Fruit fly (Drosophila melanogaster) whole organism, embryonic: ENCODE measurements around the gene TwdlQ.
A peak's percentile ranks its signal among the peaks of the same experiment; 100 is the strongest.

Experiments used
- Atf-2 ChIP-seq: fragments of 200-800 bp; sonication (Bioruptor generic); optimal IDR thresholded peaks from 2 replicates; lab custom pipeline; 2016; ENCODE audit warnings: missing biosample characterization, missing genetic modification characterization
- Atf6 ChIP-seq: fragments of 200-800 bp; sonication (Bioruptor generic); IDR thresholded peaks from 2 replicates; pipeline ENCODE4 v1.3.6; 2022; ENCODE audit warnings: missing biosample characterization, missing genetic modification characterization
- CG10366 ChIP-seq: fragments of 200-800 bp; sonication (Bioruptor generic); IDR thresholded peaks from 2 replicates; pipeline ENCODE4 v1.3.6; 2022; ENCODE audit warnings: missing biosample characterization, missing genetic modification characterization
- CG10543 ChIP-seq: fragments of 200-800 bp; sonication (Bioruptor generic); optimal IDR thresholded peaks from 3 replicates; lab custom pipeline; 2017; ENCODE audit warnings: missing biosample characterization, mild to moderate bottlenecking, missing genetic modification characterization, moderate library complexity
- CG10654 ChIP-seq: fragments of 200-800 bp; sonication (Bioruptor generic); optimal IDR thresholded peaks from 2 replicates; lab custom pipeline; 2016; ENCODE audit warnings: missing biosample characterization, missing genetic modification characterization
- CG11695 ChIP-seq: fragments of 200-800 bp; sonication (Bioruptor generic); IDR thresholded peaks from 3 replicates; pipeline ENCODE4 v1.3.6; 2022; ENCODE audit warnings: missing biosample characterization, missing genetic modification characterization
- CG12236 ChIP-seq: fragments of 200-800 bp; sonication (Bioruptor generic); optimal IDR thresholded peaks from 2 replicates; lab custom pipeline; 2016; ENCODE audit warnings: missing biosample characterization, missing genetic modification characterization
- CG15011 ChIP-seq: fragments of 200-800 bp; sonication (Bioruptor generic); optimal IDR thresholded peaks from 3 replicates; lab custom pipeline; 2018; ENCODE audit warnings: missing biosample characterization, mild to moderate bottlenecking, missing genetic modification characterization
- CG15696 ChIP-seq: fragments of 200-800 bp; sonication (Bioruptor generic); optimal IDR thresholded peaks from 2 replicates; lab custom pipeline; 2019; ENCODE audit warnings: missing biosample characterization, mild to moderate bottlenecking, missing genetic modification characterization, moderate library complexity
- CG16863 ChIP-seq: fragments of 200-800 bp; sonication (Bioruptor generic); optimal IDR thresholded peaks from 3 replicates; lab custom pipeline; 2016; ENCODE audit warnings: missing biosample characterization, missing genetic modification characterization
- CG18011 ChIP-seq: fragments of 200-800 bp; sonication (Bioruptor generic); optimal IDR thresholded peaks from 2 replicates; lab custom pipeline; 2017; ENCODE audit warnings: missing biosample characterization, missing genetic modification characterization, mild to moderate bottlenecking, moderate library complexity, missing genotype
- CG18619 ChIP-seq: fragments of 200-800 bp; sonication (Bioruptor generic); optimal IDR thresholded peaks from 3 replicates; lab custom pipeline; 2017; ENCODE audit warnings: missing biosample characterization, mild to moderate bottlenecking, missing genetic modification characterization
- CG2202 ChIP-seq: fragments of 200-800 bp; sonication (Bioruptor generic); optimal IDR thresholded peaks from 2 replicates; lab custom pipeline; 2018; ENCODE audit warnings: missing biosample characterization, mild to moderate bottlenecking, missing genetic modification characterization
- CG3995 ChIP-seq: fragments of 200-800 bp; sonication (Bioruptor generic); optimal IDR thresholded peaks from 3 replicates; lab custom pipeline; 2016; ENCODE audit warnings: missing biosample characterization, missing genetic modification characterization
- CG4328 ChIP-seq: fragments of 200-800 bp; sonication (Bioruptor generic); optimal IDR thresholded peaks from 3 replicates; lab custom pipeline; 2017; ENCODE audit warnings: missing biosample characterization, missing genetic modification reagents, missing genetic modification characterization
- CG4854 ChIP-seq: fragments of 200-800 bp; sonication (Bioruptor generic); optimal IDR thresholded peaks from 2 replicates; lab custom pipeline; 2016; ENCODE audit warnings: missing biosample characterization, missing genetic modification characterization, inconsistent platforms
- CG5180 ChIP-seq: fragments of 200-800 bp; sonication (Bioruptor generic); optimal IDR thresholded peaks from 3 replicates; lab custom pipeline; 2017; ENCODE audit warnings: missing biosample characterization, missing genetic modification characterization, mild to moderate bottlenecking, moderate library complexity, missing genetic modification reagents
- CG6254 ChIP-seq: fragments of 200-800 bp; sonication (Bioruptor generic); optimal IDR thresholded peaks from 3 replicates; lab custom pipeline; 2017; ENCODE audit warnings: mild to moderate bottlenecking, missing biosample characterization, missing genetic modification reagents, missing genetic modification characterization
- CG6683 ChIP-seq: fragments of 200-800 bp; sonication (Bioruptor generic); optimal IDR thresholded peaks from 2 replicates; lab custom pipeline; 2017; ENCODE audit warnings: missing biosample characterization, mild to moderate bottlenecking, missing genetic modification characterization, missing genetic modification reagents
- CG6689 ChIP-seq: fragments of 200-800 bp; sonication (Bioruptor generic); IDR thresholded peaks from 2 replicates; pipeline ENCODE4 v1.3.6; 2022; ENCODE audit warnings: missing biosample characterization, missing genetic modification characterization
- CG6765 ChIP-seq: fragments of 200-800 bp; sonication (Bioruptor generic); optimal IDR thresholded peaks from 3 replicates; lab custom pipeline; 2017; ENCODE audit warnings: missing biosample characterization, mild to moderate bottlenecking, missing genetic modification characterization
- CG6854 ChIP-seq: fragments of 200-800 bp; sonication (Bioruptor generic); optimal IDR thresholded peaks from 3 replicates; lab custom pipeline; 2017; ENCODE audit warnings: missing biosample characterization, mild to moderate bottlenecking, missing genetic modification characterization
- CG7372 ChIP-seq: fragments of 200-800 bp; sonication (Bioruptor generic); IDR thresholded peaks from 2 replicates; pipeline ENCODE4 v1.3.6; 2022; ENCODE audit warnings: missing biosample characterization, missing genetic modification characterization
- CG8290 ChIP-seq, 3 experiments: fragments of 200-800 bp; sonication (Bioruptor generic); optimal IDR thresholded peaks; 2 replicates each; lab custom pipeline; 2016 to 2019; ENCODE audit warnings: missing biosample characterization in 3 of 3, missing genetic modification characterization in 3 of 3, mild to moderate bottlenecking in 2 of 3, moderate library complexity in 1 of 3
- CG9727 ChIP-seq: fragments of 200-800 bp; sonication (Bioruptor generic); optimal IDR thresholded peaks from 3 replicates; lab custom pipeline; 2017; ENCODE audit warnings: missing biosample characterization, mild to moderate bottlenecking, missing genetic modification characterization
- CG9932 ChIP-seq: fragments of 200-800 bp; sonication (Bioruptor generic); IDR thresholded peaks from 2 replicates; pipeline ENCODE4 v1.3.6; 2022; ENCODE audit warnings: missing biosample characterization, missing genetic modification characterization
- Dbx ChIP-seq: fragments of 200-800 bp; sonication (Bioruptor generic); IDR thresholded peaks from 3 replicates; pipeline ENCODE4 v1.3.6; 2022; ENCODE audit warnings: missing biosample characterization, missing genetic modification characterization
- Doc2 ChIP-seq: fragments of 200-800 bp; sonication (Bioruptor generic); IDR thresholded peaks from 2 replicates; pipeline ENCODE4 v1.3.6; 2022; ENCODE audit warnings: missing biosample characterization, missing genetic modification characterization
- Doc3 ChIP-seq: fragments of 200-800 bp; sonication (Bioruptor generic); IDR thresholded peaks from 3 replicates; pipeline ENCODE4 v1.3.6; 2022; ENCODE audit warnings: missing biosample characterization, missing genetic modification characterization; ENCODE audit not compliant: partially characterized antibody
- Fer3 ChIP-seq: fragments of 200-800 bp; sonication (Bioruptor generic); optimal IDR thresholded peaks from 2 replicates; lab custom pipeline; 2018; ENCODE audit warnings: missing biosample characterization, mild to moderate bottlenecking, missing genetic modification characterization, moderate library complexity
- H2.0 ChIP-seq: fragments of 200-800 bp; sonication (Bioruptor generic); IDR thresholded peaks from 2 replicates; pipeline ENCODE4 v1.3.6; 2022; ENCODE audit warnings: missing biosample characterization, missing genetic modification characterization
- HLH4C ChIP-seq: fragments of 200-800 bp; sonication (Bioruptor generic); IDR thresholded peaks from 3 replicates; pipeline ENCODE4 v1.3.6; 2022; ENCODE audit warnings: missing biosample characterization, missing genetic modification characterization; ENCODE audit not compliant: partially characterized antibody
- HLHmδ ChIP-seq: fragments of 200-800 bp; sonication (Bioruptor generic); optimal IDR thresholded peaks from 2 replicates; lab custom pipeline; 2018; ENCODE audit warnings: missing biosample characterization, mild to moderate bottlenecking, missing genetic modification characterization, moderate library complexity
- HmgD ChIP-seq: fragments of 200-800 bp; sonication (Bioruptor generic); optimal IDR thresholded peaks from 3 replicates; lab custom pipeline; 2016; ENCODE audit warnings: missing biosample characterization, missing genetic modification characterization
- Lpt ChIP-seq: fragments of >200 bp; optimal IDR thresholded peaks from 2 replicates; lab custom pipeline; 2018; ENCODE audit warnings: missing biosample characterization, missing genetic modification characterization
- Max ChIP-seq: fragments of 200-800 bp; sonication (Bioruptor generic); optimal IDR thresholded peaks from 2 replicates; lab custom pipeline; 2016; ENCODE audit warnings: missing biosample characterization, mild to moderate bottlenecking, missing genetic modification characterization
- Oaz ChIP-seq: fragments of 200-800 bp; sonication (Bioruptor generic); IDR thresholded peaks from 2 replicates; pipeline ENCODE4 v1.3.6; 2022; ENCODE audit warnings: missing biosample characterization, missing genetic modification characterization
- Rx ChIP-seq: fragments of 200-800 bp; sonication (Bioruptor generic); IDR thresholded peaks from 2 replicates; pipeline ENCODE4 v1.3.6; 2022; ENCODE audit warnings: missing biosample characterization, missing genetic modification characterization
- Six4 ChIP-seq: fragments of 200-800 bp; sonication (Bioruptor generic); optimal IDR thresholded peaks from 2 replicates; lab custom pipeline; 2016; ENCODE audit warnings: missing biosample characterization, missing genetic modification characterization
- cg ChIP-seq: fragments of 200-800 bp; sonication (Bioruptor generic); optimal IDR thresholded peaks from 3 replicates; lab custom pipeline; 2019; ENCODE audit warnings: missing biosample characterization, mild to moderate bottlenecking, missing genetic modification characterization, moderate library complexity
- ci ChIP-seq: fragments of 200-800 bp; sonication (Bioruptor generic); IDR thresholded peaks from 3 replicates; pipeline ENCODE4 v1.3.6; 2022; ENCODE audit warnings: missing biosample characterization, missing genetic modification characterization
- gsb ChIP-seq: fragments of 200-800 bp; sonication (Bioruptor generic); IDR thresholded peaks from 2 replicates; pipeline ENCODE4 v1.3.6; 2022; ENCODE audit warnings: missing biosample characterization, missing genetic modification characterization
- nerfin-1 ChIP-seq: fragments of 200-800 bp; sonication (Bioruptor generic); optimal IDR thresholded peaks from 3 replicates; lab custom pipeline; 2019; ENCODE audit warnings: missing biosample characterization, mild to moderate bottlenecking, missing genetic modification characterization, moderate library complexity
- pb ChIP-seq: fragments of 200-800 bp; sonication (Bioruptor generic); optimal IDR thresholded peaks from 3 replicates; lab custom pipeline; 2016; ENCODE audit warnings: missing biosample characterization, missing genetic modification characterization
- sima ChIP-seq: fragments of 200-800 bp; sonication (Bioruptor generic); optimal IDR thresholded peaks from 2 replicates; lab custom pipeline; 2016; ENCODE audit warnings: missing biosample characterization, missing genetic modification characterization
- slp2 ChIP-seq: fragments of 200-800 bp; sonication (Bioruptor generic); optimal IDR thresholded peaks from 2 replicates; lab custom pipeline; 2016; ENCODE audit warnings: missing biosample characterization, missing genetic modification characterization
- tna ChIP-seq: fragments of 200-800 bp; sonication (Bioruptor generic); IDR thresholded peaks from 2 replicates; pipeline ENCODE4 v1.3.6; 2022; ENCODE audit warnings: missing biosample characterization, missing genetic modification characterization; ENCODE audit not compliant: partially characterized antibody
- trem ChIP-seq: fragments of 200-800 bp; optimal IDR thresholded peaks from 3 replicates; lab custom pipeline; 2019; ENCODE audit warnings: missing biosample characterization, mild to moderate bottlenecking, missing genetic modification characterization, moderate library complexity
- wor ChIP-seq: fragments of 200-800 bp; sonication (Bioruptor generic); IDR thresholded peaks from 2 replicates; pipeline ENCODE4 v1.3.6; 2022; ENCODE audit warnings: missing biosample characterization, missing genetic modification characterization
- zfh2 ChIP-seq: fragments of 200-800 bp; sonication (Bioruptor generic); optimal IDR thresholded peaks from 2 replicates; lab custom pipeline; 2016; ENCODE audit warnings: missing biosample characterization, missing genetic modification characterization

The TwdlQ gene

DNA sequence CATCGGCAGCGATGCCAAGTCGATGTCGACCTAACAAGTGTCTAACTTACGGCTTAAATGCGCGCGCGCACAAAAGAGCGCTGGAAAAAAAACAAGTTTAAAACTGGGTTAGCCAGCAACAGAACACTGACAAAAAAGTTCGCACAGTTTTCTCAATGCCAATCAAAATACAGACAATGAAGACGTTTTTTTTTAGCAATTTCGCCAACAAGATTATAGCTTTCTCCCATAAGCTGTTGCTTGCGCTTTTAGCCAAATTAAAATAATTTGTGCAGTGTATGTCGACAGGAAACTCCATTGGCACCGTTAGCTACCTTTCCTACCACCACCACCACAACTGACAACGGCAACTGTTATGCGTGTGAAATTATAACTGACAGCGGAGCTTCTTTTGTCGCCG is 38.8 kb downstream of the TwdlQ start (continued):
- no peak for TF ChIP-seq CG3995 (GFP tag; lab: Kevin White, UChicago)
- no peak for TF ChIP-seq CG8290 (GFP tag; optimal IDR thresholded peaks at IDR 0.05; lab: Kevin White, UChicago)
- no peak for TF ChIP-seq CG8290 (tag; optimal IDR thresholded peaks at IDR 0.05; lab: Kevin White, UChicago)
- peak; percentile 62; the same call in 1 of the 3 replicates for TF ChIP-seq ci (GFP tag; lab: Robert Waterston, UW)
- TF ChIP-seq CG10543, result no peak
- TF ChIP-seq CG4328 (GFP tag; lab: Kevin White, UChicago), result no peak
- peak; percentile 21; the same call in 1 of the 2 replicates for TF ChIP-seq wor (GFP tag; lab: Robert Waterston, UW)
- TF ChIP-seq Atf6 (GFP tag; lab: Robert Waterston, UW), result peak; percentile 62; the same call in 1 of the 2 replicates
- TF ChIP-seq H2.0 (GFP tag; lab: Robert Waterston, UW), result peak; percentile 33; the same call in 1 of the 2 replicates
- TF ChIP-seq CG15011, result no peak
- TF ChIP-seq CG6854 (GFP tag; lab: Kevin White, UChicago), result peak; percentile 43
- no peak for TF ChIP-seq CG2202 (tag; lab: Kevin White, UChicago)
- no peak for TF ChIP-seq CG10654 (GFP tag; lab: Kevin White, UChicago)
- TF ChIP-seq CG16863 (GFP tag; lab: Kevin White, UChicago), result no peak
- peak; percentile 57 for TF ChIP-seq Fer3 (tag; lab: Kevin White, UChicago)
- TF ChIP-seq CG15696 (tag; lab: Kevin White, UChicago), result no peak
- TF ChIP-seq nerfin-1 (tag; lab: Kevin White, UChicago), result no peak
- TF ChIP-seq cg, result no peak
- peak; percentile 29 for TF ChIP-seq CG18619 (GFP tag; lab: Kevin White, UChicago)
- no peak for TF ChIP-seq HmgD (GFP tag; lab: Kevin White, UChicago)
- no peak for TF ChIP-seq pb (GFP tag; lab: Kevin White, UChicago)
- peak; percentile 39 for TF ChIP-seq CG9727 (GFP tag; lab: Kevin White, UChicago)
- peak; percentile 38 for TF ChIP-seq slp2 (GFP tag; lab: Kevin White, UChicago)
- peak; percentile 65 for TF ChIP-seq Rx (GFP tag; lab: Robert Waterston, UW)
- TF ChIP-seq HLH4C (GFP tag; lab: Robert Waterston, UW), result no peak
- TF ChIP-seq CG6683 (GFP tag; lab: Kevin White, UChicago), result no peak
- 0 out of 3 replicates have a peak, but pooled peaks have one; percentile 28 for TF ChIP-seq Dbx (GFP tag; lab: Robert Waterston, UW)
- 0 out of 2 replicates have a peak, but pooled peaks have one; percentile 17 for TF ChIP-seq gsb (GFP tag; lab: Robert Waterston, UW)
- TF ChIP-seq CG6254 (GFP tag; lab: Kevin White, UChicago), result no peak
- TF ChIP-seq CG12236 (GFP tag; lab: Kevin White, UChicago), result no peak
- no peak for TF ChIP-seq trem
- peak; percentile 5 for TF ChIP-seq CG6765 (GFP tag; lab: Kevin White, UChicago)
- TF ChIP-seq Doc3 (GFP tag; lab: Robert Waterston, UW), result no peak
- peak; percentile 55; the same call in 1 of the 3 replicates for TF ChIP-seq CG11695 (GFP tag; lab: Robert Waterston, UW)
- no peak for TF ChIP-seq Six4 (GFP tag; lab: Kevin White, UChicago)
- TF ChIP-seq zfh2 (GFP tag; lab: Kevin White, UChicago), result peak; percentile 45
- no peak for TF ChIP-seq tna (GFP tag; lab: Robert Waterston, UW)
- TF ChIP-seq CG9932, result peak; percentile 52
- no peak for TF ChIP-seq sima (GFP tag; lab: Kevin White, UChicago)
- TF ChIP-seq Atf-2, result peak; percentile 1
- TF ChIP-seq Max, result no peak
- peak; percentile 69 for TF ChIP-seq CG6689 (GFP tag; lab: Robert Waterston, UW)
- no peak for TF ChIP-seq Lpt (GFP tag; lab: Kevin White, UChicago)
- TF ChIP-seq CG5180 (GFP tag; lab: Kevin White, UChicago), result peak; percentile 31
- TF ChIP-seq CG10366 (GFP tag; lab: Robert Waterston, UW), result peak; percentile 56
- TF ChIP-seq HLHmδ (GFP tag; lab: Kevin White, UChicago), result no peak
- TF ChIP-seq CG7372 (GFP tag; lab: Robert Waterston, UW), result no peak
- peak; percentile 9; the same call in 1 of the 2 replicates for TF ChIP-seq Doc2 (GFP tag; lab: Robert Waterston, UW)
- TF ChIP-seq CG4854 (GFP tag; lab: Kevin White, UChicago), result no peak
- TF ChIP-seq Oaz (GFP tag; lab: Robert Waterston, UW), result no peak
- TF ChIP-seq CG18011 (GFP tag; lab: Kevin White, UChicago), result no peak
